Worm (Caenorhabditis elegans): ENCODE measurements around the gene nas-31.
A peak's percentile ranks its signal among the peaks of the same experiment; 100 is the strongest.

- no peak for TF ChIP-seq dpff-1 (tag; optimal IDR thresholded peaks at IDR 0.05)
- TF ChIP-seq egrh-3 (GFP tag; IDR thresholded peaks at IDR 0.05), result no peak
- TF ChIP-seq ets-4 (GFP tag; optimal IDR thresholded peaks at IDR 0.05), result peak; percentile 72
- no peak for TF ChIP-seq zim-3 (tag; optimal IDR thresholded peaks at IDR 0.05)
- no peak for TF ChIP-seq mxl-1 (tag; optimal IDR thresholded peaks at IDR 0.05)
- TF ChIP-seq bed-2 (GFP tag; IDR thresholded peaks at IDR 0.05), result no peak
- TF ChIP-seq ama-1 (optimal IDR thresholded peaks at IDR 0.05), result no peak
- peak in 1 of 2 experiments; percentile 92 for TF ChIP-seq ama-1 (GFP tag; optimal IDR thresholded peaks at IDR 0.05)
- no peak for TF ChIP-seq ceh-27 (GFP tag; optimal IDR thresholded peaks at IDR 0.05)
- 0 out of 2 replicates have a peak, but pooled peaks have one; percentile 15 for TF ChIP-seq madf-3 (GFP tag; IDR thresholded peaks at IDR 0.05)
- peak; percentile 92 for TF ChIP-seq unc-62 (GFP tag; optimal IDR thresholded peaks at IDR 0.05)
Measured at ce11 chrV:10967594-10968273, 46.1 kb upstream of the nas-31 start.

Data from whole organism, young adult.